Fruit fly (Drosophila melanogaster): ENCODE data around the gene Ir7b.

Gene Ir7b

DNA sequence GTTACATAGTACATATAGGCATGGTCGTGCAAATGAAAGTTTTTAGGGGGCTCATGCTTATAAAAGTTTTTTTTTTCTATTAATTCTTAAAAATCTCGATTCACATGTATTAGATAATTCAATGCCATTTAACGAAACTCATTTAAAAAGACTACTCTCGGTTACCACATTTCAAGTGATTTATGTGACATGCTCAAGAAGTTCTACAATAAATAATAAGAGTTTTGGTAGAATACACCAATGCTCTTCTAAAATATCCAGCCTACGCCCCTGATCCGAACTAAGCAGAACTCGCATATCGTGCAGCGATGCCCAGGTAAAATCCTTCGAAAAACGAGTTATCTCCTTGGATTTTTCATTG lies 25.8 kb upstream of the Ir7b start (continued):
- TF ChIP-seq CG2678 (tag; optimal IDR thresholded peaks at IDR 0.05) (peak; percentile 29), bsh (GFP tag; optimal IDR thresholded peaks at IDR 0.05) (peak; percentile 15 to 23), Drgx (GFP tag; IDR thresholded peaks at IDR 0.05) (0 out of 2 replicates have a peak, but pooled peaks have one; percentile 28), dmrt99B (tag; optimal IDR thresholded peaks at IDR 0.05) (no peak), CG17912 (GFP tag; optimal IDR thresholded peaks at IDR 0.05) (no peak), nmo (GFP tag; optimal IDR thresholded peaks at IDR 0.05) (peak; percentile 5), dmrt11E (tag; optimal IDR thresholded peaks at IDR 0.05) (peak; percentile 53), CG12104 (GFP tag; optimal IDR thresholded peaks at IDR 0.05) (no peak), lilli (GFP tag; optimal IDR thresholded peaks at IDR 0.05) (peak; percentile 12), CG2712 (tag; optimal IDR thresholded peaks at IDR 0.05) (peak; percentile 4), Xrp1 (GFP tag; IDR thresholded peaks at IDR 0.05) (peak; percentile 42; the same call in 1 of the 2 replicates), Ets65A (GFP tag) (peak; percentile 10), prd (optimal IDR thresholded peaks at IDR 0.05) (no peak), prd (GFP tag; IDR thresholded peaks at IDR 0.05) (peak; percentile 64; the same call in 2 of the 3 replicates), CG3726 (GFP tag; IDR thresholded peaks at IDR 0.05) (no peak), p53 (GFP tag; optimal IDR thresholded peaks at IDR 0.05) (no peak), CG13424 (tag; optimal IDR thresholded peaks at IDR 0.05) (peak; percentile 5), E2f1 (GFP tag; IDR thresholded peaks at IDR 0.05) (no peak), D19A (tag; optimal IDR thresholded peaks at IDR 0.05) (peak; percentile 56), CG13775 (GFP tag; optimal IDR thresholded peaks at IDR 0.05) (peak; percentile 5), CG5245 (GFP tag; optimal IDR thresholded peaks at IDR 0.05) (no peak), CG15696 (tag; optimal IDR thresholded peaks at IDR 0.05) (peak; percentile 77), CG33557 (GFP tag; optimal IDR thresholded peaks at IDR 0.05) (peak; percentile 8), CG17385 (GFP tag; optimal IDR thresholded peaks at IDR 0.05) (peak; percentile 8), CG18262 (tag; optimal IDR thresholded peaks at IDR 0.05) (peak; percentile 25), pum (GFP tag; optimal IDR thresholded peaks at IDR 0.05) (no peak), CG14710 (tag; optimal IDR thresholded peaks at IDR 0.05) (peak; percentile 17), gem (tag; optimal IDR thresholded peaks at IDR 0.05) (peak; percentile 59), insv (GFP tag; optimal IDR thresholded peaks at IDR 0.05) (peak in 1 of 2 experiments; percentile 26), lola (GFP tag; optimal IDR thresholded peaks at IDR 0.05) (peak in 1 of 3 experiments; percentile 47)

DNA sequence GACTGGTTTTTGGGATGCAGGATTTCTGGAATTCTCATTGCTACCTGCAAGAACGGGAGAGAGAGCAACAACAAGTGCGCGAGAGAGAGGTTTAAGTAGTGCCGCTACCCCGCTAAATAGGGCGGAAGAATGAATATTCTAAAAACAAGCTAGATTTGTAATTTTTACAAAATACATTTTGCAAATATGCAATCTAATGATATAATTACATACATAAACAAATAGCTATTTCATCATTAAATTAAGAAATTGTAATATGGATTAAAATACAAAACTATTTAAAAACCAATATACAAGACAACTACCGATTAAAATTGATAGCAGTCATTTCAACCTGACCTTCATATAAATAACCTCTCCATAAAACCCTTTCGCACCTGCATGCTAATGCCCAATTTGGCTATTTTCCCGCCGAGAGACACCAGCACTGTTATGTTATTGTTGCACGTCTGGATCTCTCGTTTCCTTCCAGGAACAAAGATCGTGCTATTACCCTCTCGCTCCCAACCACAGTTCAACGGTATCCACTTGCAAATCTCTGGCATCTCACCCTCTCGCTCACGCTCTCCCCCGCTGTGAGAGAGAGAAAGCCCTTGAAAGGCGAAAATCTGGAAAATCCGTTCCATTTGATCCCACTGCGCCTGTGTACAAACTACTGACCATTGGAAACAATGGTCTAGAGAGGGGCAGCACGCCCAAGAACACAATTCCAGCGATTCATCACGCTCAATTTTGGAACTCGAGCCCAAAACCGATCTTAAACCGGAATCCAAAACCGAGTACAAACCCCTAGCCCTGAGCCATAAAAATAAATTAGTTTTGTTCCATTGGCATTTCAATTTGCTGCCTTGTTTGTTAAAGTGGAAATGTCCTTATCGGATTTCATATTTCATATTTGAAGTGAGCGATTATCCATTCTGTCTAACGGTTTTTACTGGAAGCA lies 25.1 kb upstream of the Ir7b start, which contains the start of gene Nek2:
Gene Nek2 (minus strand): TSS at position 51 of the 943 bp plus-strand sequence.
- TF ChIP-seq z (GFP tag; IDR thresholded peaks at IDR 0.05) (no peak), CG8944 (GFP tag; optimal IDR thresholded peaks at IDR 0.05) (no peak), CG18764 (GFP tag; optimal IDR thresholded peaks at IDR 0.05) (no peak), TFAM (GFP tag; optimal IDR thresholded peaks at IDR 0.05) (no peak), CG8089 (GFP tag; optimal IDR thresholded peaks at IDR 0.05) (no peak), btn (GFP tag; optimal IDR thresholded peaks at IDR 0.05) (no peak), Trl (optimal IDR thresholded peaks at IDR 0.05) (peak in 1 of 2 experiments; percentile 57), Trl (GFP tag; optimal IDR thresholded peaks at IDR 0.05) (no peak), cato (GFP tag; optimal IDR thresholded peaks at IDR 0.05; ENCODE audit: borderline replicate concordance) (no peak), ro (GFP tag; IDR thresholded peaks at IDR 0.05) (no peak), gt (GFP tag; IDR thresholded peaks at IDR 0.05) (no peak), ind (GFP tag; optimal IDR thresholded peaks at IDR 0.05) (no peak), CG4730 (GFP tag; IDR thresholded peaks at IDR 0.05) (no peak), Rx (GFP tag; IDR thresholded peaks at IDR 0.05) (0 out of 2 replicates have a peak, but pooled peaks have one; percentile 3), mirr (GFP tag; optimal IDR thresholded peaks at IDR 0.05) (no peak), CG3065 (GFP tag; optimal IDR thresholded peaks at IDR 0.05) (no peak), CG9797 (GFP tag; optimal IDR thresholded peaks at IDR 0.05) (no peak), twi (tag; optimal IDR thresholded peaks at IDR 0.05) (peak; percentile 14), pfk (GFP tag; optimal IDR thresholded peaks at IDR 0.05) (peak; percentile 43), D (optimal IDR thresholded peaks at IDR 0.05) (peak; percentile 66), D (GFP tag; optimal IDR thresholded peaks at IDR 0.05) (no peak)

Data from whole organism, embryonic.